Fruit fly (Drosophila melanogaster): ENCODE measurements around the gene CG11889.

CG11889 gene

dm6 chr3R:25258628-25259240 lies 11.3 kb upstream of the CG11889 start, which contains the start of gene CG11857 (continued):
- TF ChIP-seq gt (GFP tag; IDR thresholded peaks at IDR 0.05) (peak; percentile 98), CG13894 (tag; optimal IDR thresholded peaks at IDR 0.05) (peak; percentile 97), org-1 (GFP tag; optimal IDR thresholded peaks at IDR 0.05) (peak; percentile 93), Lim3 (GFP tag; IDR thresholded peaks at IDR 0.05) (peak; percentile 95), onecut (GFP tag; IDR thresholded peaks at IDR 0.05) (peak; percentile 93), CG8359 (GFP tag; optimal IDR thresholded peaks at IDR 0.05; ENCODE audit: borderline replicate concordance) (peak; percentile 87), CG30020 (tag; optimal IDR thresholded peaks at IDR 0.05) (peak; percentile 92), nau (GFP tag; optimal IDR thresholded peaks at IDR 0.05) (no peak), CG4617 (GFP tag; optimal IDR thresholded peaks at IDR 0.05; ENCODE audit: borderline replicate concordance) (peak; percentile 99), hth (optimal IDR thresholded peaks at IDR 0.05) (no peak), CG10209 (GFP tag; optimal IDR thresholded peaks at IDR 0.05) (peak; percentile 97), CG10274 (GFP tag; optimal IDR thresholded peaks at IDR 0.05) (peak; percentile 81), CG12104 (GFP tag; optimal IDR thresholded peaks at IDR 0.05) (peak; percentile 97), Dip3 (GFP tag; optimal IDR thresholded peaks at IDR 0.05) (peak; percentile 97), pan (optimal IDR thresholded peaks at IDR 0.05) (no peak), pan (GFP tag; optimal IDR thresholded peaks at IDR 0.05 in 1 of 2, IDR thresholded peaks at IDR 0.05 in 1 of 2) (peak in 1 of 2 experiments; percentile 99), CG3847 (GFP tag; IDR thresholded peaks at IDR 0.05) (peak; percentile 99), CG1024 (GFP tag; IDR thresholded peaks at IDR 0.05) (peak; percentile 95), CG4360 (GFP tag; IDR thresholded peaks at IDR 0.05) (peak; percentile 75), tgo (GFP tag; IDR thresholded peaks at IDR 0.05) (peak; percentile 99), nom (GFP tag; optimal IDR thresholded peaks at IDR 0.05) (peak; percentile 80), CG2116 (GFP tag; optimal IDR thresholded peaks at IDR 0.05) (peak; percentile 94), CG13123 (GFP tag; optimal IDR thresholded peaks at IDR 0.05) (peak; percentile 97), fru (optimal IDR thresholded peaks at IDR 0.05) (no peak), CG6654 (GFP tag; optimal IDR thresholded peaks at IDR 0.05) (peak; percentile 88), Dbx (GFP tag; IDR thresholded peaks at IDR 0.05) (peak; percentile 99), CG2199 (GFP tag; IDR thresholded peaks at IDR 0.05) (peak; percentile 99), CG8290 (GFP tag; optimal IDR thresholded peaks at IDR 0.05) (peak; percentile 98), CG8290 (tag; optimal IDR thresholded peaks at IDR 0.05) (peak; percentile 90 to 97), CG34224 (GFP tag; IDR thresholded peaks at IDR 0.05; ENCODE audit: partially characterized antibody) (peak; percentile 100), ara (GFP tag; IDR thresholded peaks at IDR 0.05) (peak; percentile 98), Atf6 (GFP tag; IDR thresholded peaks at IDR 0.05) (peak; percentile 98), CG43689 (GFP tag; IDR thresholded peaks at IDR 0.05) (peak; percentile 93), dimm (GFP tag; IDR thresholded peaks at IDR 0.05) (peak; percentile 97), trh (GFP tag; optimal IDR thresholded peaks at IDR 0.05) (peak; percentile 97), Mes4 (GFP tag; optimal IDR thresholded peaks at IDR 0.05) (peak; percentile 94), CG32772 (GFP tag; IDR thresholded peaks at IDR 0.05) (peak; percentile 99), Doc2 (GFP tag; IDR thresholded peaks at IDR 0.05) (peak; percentile 97), CG3838 (GFP tag; optimal IDR thresholded peaks at IDR 0.05) (peak; percentile 95), toy (GFP tag; IDR thresholded peaks at IDR 0.05) (peak; percentile 97), CG14667 (GFP tag; IDR thresholded peaks at IDR 0.05) (peak; percentile 99), CG9437 (GFP tag; optimal IDR thresholded peaks at IDR 0.05) (peak; percentile 88), CG18764 (GFP tag; optimal IDR thresholded peaks at IDR 0.05) (peak; percentile 97), CG10979 (tag; optimal IDR thresholded peaks at IDR 0.05) (peak; percentile 95), corto (GFP tag; optimal IDR thresholded peaks at IDR 0.05) (peak; percentile 95), CG6765 (GFP tag; optimal IDR thresholded peaks at IDR 0.05) (peak; percentile 87), CG15073 (GFP tag; optimal IDR thresholded peaks at IDR 0.05) (peak; percentile 80), CG10366 (GFP tag; IDR thresholded peaks at IDR 0.05) (peak; percentile 99), unc-4 (GFP tag; IDR thresholded peaks at IDR 0.05; ENCODE audit: partially characterized antibody) (peak; percentile 99), Abd-B (GFP tag; optimal IDR thresholded peaks at IDR 0.05) (peak; percentile 99), CG8924 (tag; optimal IDR thresholded peaks at IDR 0.05) (peak; percentile 98), CG6791 (GFP tag; IDR thresholded peaks at IDR 0.05; ENCODE audit: partially characterized antibody) (peak; percentile 98)
